Worm (Caenorhabditis elegans) whole organism, mixed stage, embryonic: Measurements from ENCODE around the gene nas-20.
"Not testable (repeated sequence)": the region's sequence is repeated elsewhere in the genome, so short reads cannot be mapped to it uniquely, and the experiment has no call there.

Experiments
- M03D4.4 ChIP-seq: sonication (generic microtip); optimal IDR thresholded peaks from 2 replicates; lab custom pipeline; 2017; ENCODE audit warnings: mild to moderate bottlenecking, missing genetic modification characterization, missing compliant biosample characterization
- bed-3 ChIP-seq: fragments of 200-800 bp; sonication (Bioruptor generic); optimal IDR thresholded peaks from 3 replicates; lab custom pipeline; 2018; ENCODE audit warnings: mild to moderate bottlenecking, missing genetic modification characterization, moderate library complexity, missing compliant biosample characterization
- blmp-1 ChIP-seq: fragments of 150-350 bp; optimal IDR thresholded peaks from 2 replicates; lab custom pipeline; 2014; ENCODE audit warnings: missing biosample characterization, missing genetic modification characterization
- ceh-39 ChIP-seq: fragments of 150-350 bp; optimal IDR thresholded peaks from 2 replicates; lab custom pipeline; 2014; ENCODE audit warnings: missing biosample characterization, missing genetic modification characterization
- ceh-43 ChIP-seq: fragments of 200-800 bp; sonication (Bioruptor generic); optimal IDR thresholded peaks from 2 replicates; lab custom pipeline; 2018; ENCODE audit warnings: mild to moderate bottlenecking, missing genetic modification characterization, moderate library complexity, missing compliant biosample characterization
- ceh-83 ChIP-seq: fragments of 200-800 bp; sonication (Bioruptor generic); optimal IDR thresholded peaks from 2 replicates; lab custom pipeline; 2018; ENCODE audit warnings: mild to moderate bottlenecking, missing genetic modification characterization, missing compliant biosample characterization
- ces-1 ChIP-seq: fragments of 150-350 bp; optimal IDR thresholded peaks from 2 replicates; lab custom pipeline; 2014; ENCODE audit warnings: missing biosample characterization, missing genetic modification reagents, missing genetic modification characterization
- elt-1 ChIP-seq: sonication (generic microtip); optimal IDR thresholded peaks from 2 replicates; lab custom pipeline; 2017; ENCODE audit warnings: missing genetic modification characterization, mild to moderate bottlenecking, missing compliant biosample characterization, antibody characterized with exemption, moderate library complexity, borderline replicate concordance; ENCODE audit not compliant: insufficient read depth
- elt-3 ChIP-seq: fragments of 150-350 bp; optimal IDR thresholded peaks from 2 replicates; lab custom pipeline; 2014; ENCODE audit warnings: missing biosample characterization, missing genetic modification characterization
- flh-1 ChIP-seq: fragments of 200-800 bp; sonication (Bioruptor generic); optimal IDR thresholded peaks from 2 replicates; lab custom pipeline; 2018; ENCODE audit warnings: mild to moderate bottlenecking, missing genetic modification characterization, moderate library complexity, missing compliant biosample characterization
- hlh-1 ChIP-seq: fragments of 150-350 bp; optimal IDR thresholded peaks from 2 replicates; lab custom pipeline; 2014; ENCODE audit warnings: missing biosample characterization, missing genetic modification reagents, missing genetic modification characterization
- lin-13 ChIP-seq: fragments of 150-350 bp; optimal IDR thresholded peaks from 2 replicates; lab custom pipeline; 2014; ENCODE audit warnings: missing biosample characterization, missing genetic modification characterization
- lsy-2 ChIP-seq: fragments of 150-350 bp; optimal IDR thresholded peaks from 2 replicates; lab custom pipeline; 2014; ENCODE audit warnings: missing biosample characterization, missing genetic modification characterization
- mab-5 ChIP-seq: fragments of 150-350 bp; optimal IDR thresholded peaks from 2 replicates; lab custom pipeline; 2014; ENCODE audit warnings: missing biosample characterization, missing genetic modification characterization
- mep-1 ChIP-seq: fragments of 150-350 bp; optimal IDR thresholded peaks from 2 replicates; lab custom pipeline; 2017; ENCODE audit warnings: missing biosample characterization, missing genetic modification reagents, missing genetic modification characterization, inconsistent platforms
- mls-2 ChIP-seq: sonication (generic microtip); optimal IDR thresholded peaks from 2 replicates; lab custom pipeline; 2016; ENCODE audit warnings: mild to moderate bottlenecking, missing genetic modification characterization, moderate library complexity, missing compliant biosample characterization
- nhr-12 ChIP-seq: fragments of 150-350 bp; optimal IDR thresholded peaks from 2 replicates; lab custom pipeline; 2014; ENCODE audit warnings: missing biosample characterization, missing genetic modification characterization
- nhr-2 ChIP-seq: fragments of 150-350 bp; optimal IDR thresholded peaks from 2 replicates; lab custom pipeline; 2014; ENCODE audit warnings: missing biosample characterization, missing genetic modification characterization
- nhr-237 ChIP-seq: fragments of 150-350 bp; optimal IDR thresholded peaks from 2 replicates; lab custom pipeline; 2014; ENCODE audit warnings: missing biosample characterization, missing genetic modification characterization
- nhr-28 ChIP-seq: fragments of 150-350 bp; optimal IDR thresholded peaks from 2 replicates; lab custom pipeline; 2014; ENCODE audit warnings: missing biosample characterization, missing genetic modification characterization
- nhr-76 ChIP-seq: sonication (generic microtip); optimal IDR thresholded peaks from 2 replicates; lab custom pipeline; 2017; ENCODE audit warnings: missing biosample characterization, missing genetic modification characterization
- pha-4 ChIP-seq: fragments of 150-350 bp; optimal IDR thresholded peaks from 2 replicates; lab custom pipeline; 2018; ENCODE audit warnings: missing biosample characterization, missing genetic modification reagents, missing genetic modification characterization
- sem-2 ChIP-seq: fragments of 200-800 bp; sonication (Bioruptor generic); optimal IDR thresholded peaks from 2 replicates; lab custom pipeline; 2018; ENCODE audit warnings: mild to moderate bottlenecking, missing genetic modification characterization, missing compliant biosample characterization
- snpc-4 ChIP-seq: fragments of 150-350 bp; optimal IDR thresholded peaks from 2 replicates; lab custom pipeline; 2014; ENCODE audit warnings: missing biosample characterization, missing genetic modification characterization
- sptf-1 ChIP-seq: sonication (generic microtip); optimal IDR thresholded peaks from 2 replicates; lab custom pipeline; 2017; ENCODE audit warnings: mild to moderate bottlenecking, missing genetic modification characterization, moderate library complexity, missing compliant biosample characterization
- tbx-8 ChIP-seq: fragments of 200-800 bp; sonication (Bioruptor generic); optimal IDR thresholded peaks from 2 replicates; lab custom pipeline; 2018; ENCODE audit warnings: mild to moderate bottlenecking, missing genetic modification characterization, moderate library complexity, missing compliant biosample characterization
- unc-120 ChIP-seq: sonication (generic microtip); optimal IDR thresholded peaks from 2 replicates; lab custom pipeline; 2017; ENCODE audit warnings: missing genetic modification characterization, missing compliant biosample characterization; ENCODE audit not compliant: poor library complexity, severe bottlenecking
- unc-62 ChIP-seq: fragments of 150-350 bp; optimal IDR thresholded peaks from 2 replicates; lab custom pipeline; 2014; ENCODE audit warnings: missing biosample characterization, missing genetic modification reagents, missing genetic modification characterization
- zip-8 ChIP-seq: fragments of 150-350 bp; optimal IDR thresholded peaks from 2 replicates; lab custom pipeline; 2014; ENCODE audit warnings: missing biosample characterization, missing genetic modification characterization
- ztf-11 ChIP-seq: fragments of 150-350 bp; optimal IDR thresholded peaks from 2 replicates; lab custom pipeline; 2014; ENCODE audit warnings: missing biosample characterization, missing genetic modification characterization

The nas-20 gene

ce11 chrV:11485558-11485957 lies 13.4 kb upstream of the nas-20 start, which contains the start of gene srh-1:
TSS of gene srh-1 (plus strand) at chrV:11485858.
- no peak for TF ChIP-seq lsy-2 (tag; lab: Kevin White, UChicago)
- TF ChIP-seq unc-120 (tag; lab: Kevin White, UChicago) = no peak

DNA sequence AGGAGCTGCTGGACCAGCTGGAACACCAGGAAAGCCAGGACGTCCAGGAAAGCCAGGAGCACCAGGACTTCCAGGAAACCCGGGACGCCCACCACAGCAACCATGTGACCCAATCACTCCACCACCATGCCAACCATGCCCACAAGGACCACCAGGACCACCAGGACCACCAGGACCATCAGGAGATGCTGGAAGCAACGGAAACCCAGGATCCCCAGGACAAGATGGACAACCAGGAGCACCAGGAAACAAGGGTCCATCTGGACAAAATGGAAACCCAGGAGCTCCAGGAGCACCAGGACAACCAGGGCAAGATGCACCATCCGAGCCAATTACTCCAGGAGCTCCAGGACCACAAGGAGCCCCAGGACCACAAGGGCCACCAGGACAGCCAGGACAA lies 12.3 kb upstream of the nas-20 start:
- TF ChIP-seq unc-62 (GFP tag; lab: Kevin White, UChicago) (no peak), M03D4.4 (tag; lab: Kevin White, UChicago) (no peak), elt-1 (tag; lab: Kevin White, UChicago) (no peak), tbx-8 (GFP tag; lab: Kevin White, UChicago) (no peak), zip-8 (tag; lab: Kevin White, UChicago) (no peak), snpc-4 (tag; lab: Kevin White, UChicago) (no peak), nhr-28 (tag; lab: Kevin White, UChicago) (no peak), bed-3 (GFP tag; lab: Kevin White, UChicago) (no peak), mab-5 (tag; lab: Kevin White, UChicago) (no peak), mls-2 (tag; lab: Kevin White, UChicago) (no peak), ceh-43 (GFP tag; lab: Kevin White, UChicago) (no peak), elt-3 (tag; lab: Kevin White, UChicago) (no peak), sptf-1 (tag; lab: Kevin White, UChicago) (no peak), mep-1 (no peak), ceh-39 (tag; lab: Kevin White, UChicago) (no peak), blmp-1 (tag; lab: Kevin White, UChicago) (no peak), sem-2 (GFP tag; lab: Kevin White, UChicago) (no peak), lin-13 (no peak), nhr-2 (tag; lab: Kevin White, UChicago) (no peak), nhr-76 (tag; lab: Kevin White, UChicago) (no peak)

- TF ChIP-seq nhr-28, blmp-1, mab-5 (tag; lab: Kevin White, UChicago): not testable (repeated sequence)
Measured at ce11 chrV:11483580-11484092, 11.5 kb upstream of the nas-20 start, which contains the start of gene col-157. TSS of gene col-157 (plus strand) at chrV:11484042.

DNA sequence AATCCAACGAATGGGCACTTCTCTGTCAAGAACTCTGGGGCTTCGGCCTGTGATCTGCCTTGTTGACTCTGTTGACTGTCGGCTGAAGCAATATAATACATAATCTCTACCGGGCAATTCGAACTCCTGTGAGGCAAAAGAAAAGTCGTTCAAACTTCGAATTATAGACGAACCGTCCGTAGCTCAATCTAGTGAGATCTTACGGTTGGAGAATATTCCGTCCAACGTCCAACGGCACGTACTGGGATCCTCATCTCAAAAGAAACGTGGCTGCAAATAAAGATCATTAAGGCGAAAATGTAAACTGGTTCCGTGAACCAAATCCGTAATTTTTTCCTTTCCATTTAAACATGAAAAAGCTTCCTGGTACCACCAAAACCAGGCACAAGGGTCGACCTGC lies 8.6 kb upstream of the nas-20 start, which contains the start of gene T11F9.14:
Gene T11F9.14 (minus strand): TSS at position 101 of the 400 bp plus-strand sequence.
- not testable (repeated sequence) for TF ChIP-seq nhr-28, hlh-1, lsy-2 (tag; lab: Kevin White, UChicago)

DNA sequence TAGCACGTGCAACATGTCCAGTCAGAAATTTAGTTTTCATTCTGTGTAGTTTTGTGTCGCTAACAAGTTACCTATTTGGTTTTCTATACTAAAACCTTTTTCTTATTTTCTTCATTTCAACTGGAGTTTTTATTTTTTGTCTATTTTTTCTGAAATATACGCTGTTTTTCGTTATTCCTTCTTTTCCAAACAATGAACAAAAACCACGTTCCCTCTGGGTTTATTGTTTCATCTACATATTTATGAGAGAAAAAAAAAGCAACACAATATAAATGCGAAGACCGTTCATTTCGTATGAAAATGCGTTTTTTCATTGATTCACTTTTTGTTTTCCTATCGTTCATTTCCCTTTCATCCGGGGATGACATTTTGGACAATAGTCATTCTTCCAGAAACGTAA lies 7.3 kb upstream of the nas-20 start, which contains the start of gene T11F9.22:
Gene T11F9.22 (plus strand): TSS at position 301 of the 400 bp plus-strand sequence.
- no peak for TF ChIP-seq nhr-12
- TF ChIP-seq nhr-28 (tag; lab: Kevin White, UChicago) = no peak

DNA sequence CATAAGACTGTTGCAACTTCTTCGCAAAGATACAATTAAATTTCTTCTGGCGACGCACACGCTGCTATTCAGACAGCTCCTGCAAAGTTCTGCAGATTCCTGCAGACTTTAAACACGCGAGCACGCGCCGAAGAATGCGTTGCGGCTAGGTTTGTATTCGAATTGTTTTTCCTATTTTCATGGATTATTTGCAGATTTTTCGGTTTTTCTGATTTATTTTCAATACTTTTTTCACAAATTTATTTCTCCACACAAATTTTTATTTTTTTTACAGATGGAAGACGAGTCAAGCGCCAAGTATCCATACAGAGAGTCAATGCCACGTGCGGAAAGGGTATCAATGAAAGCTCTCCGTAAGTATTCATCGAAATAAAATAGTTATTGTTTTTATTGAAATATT lies 3.5 kb upstream of the nas-20 start, which contains the start of gene T11F9.7:
Gene T11F9.7 (plus strand): TSS at position 301 of the 400 bp plus-strand sequence.
- not testable (repeated sequence) for TF ChIP-seq elt-1 (tag; lab: Kevin White, UChicago); tbx-8 (GFP tag; lab: Kevin White, UChicago); flh-1 (GFP tag; lab: Kevin White, UChicago)

DNA sequence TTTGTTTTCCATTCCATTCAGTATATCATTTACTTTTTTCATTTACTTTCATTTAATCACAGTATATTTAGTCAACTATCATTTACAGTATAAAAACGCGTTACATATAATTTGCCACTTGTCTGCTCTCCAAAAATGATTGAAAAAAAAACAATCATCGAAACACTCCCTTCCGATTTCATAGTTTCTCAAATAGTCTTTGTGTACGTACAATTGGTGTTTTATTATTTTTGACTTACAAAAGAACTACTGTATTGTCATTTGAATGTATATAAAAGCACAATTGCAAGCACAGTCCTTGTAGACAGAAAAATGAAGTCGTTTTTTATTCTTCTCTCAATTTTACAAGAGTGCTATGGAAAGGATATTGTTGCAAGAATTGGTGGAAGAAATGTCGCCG lies 2.3 kb upstream of the nas-20 start, which contains the start of gene nas-22:
Gene nas-22 (plus strand): TSS at position 301 of the 400 bp plus-strand sequence.
- TF ChIP-seq elt-3 (tag; lab: Kevin White, UChicago) (no peak), nhr-28 (tag; lab: Kevin White, UChicago) (no peak), unc-62 (GFP tag; lab: Kevin White, UChicago) (no peak), ces-1 (GFP tag; lab: Kevin White, UChicago) (no peak), unc-120 (tag; lab: Kevin White, UChicago) (no peak), hlh-1 (tag; lab: Kevin White, UChicago) (no peak), snpc-4 (tag; lab: Kevin White, UChicago) (no peak), pha-4 (tag; lab: Kevin White, UChicago) (no peak), nhr-237 (tag; lab: Kevin White, UChicago) (no peak), ceh-83 (no peak), bed-3 (GFP tag; lab: Kevin White, UChicago) (no peak), ztf-11 (tag; lab: Kevin White, UChicago) (no peak), mls-2 (tag; lab: Kevin White, UChicago) (no peak), ceh-39 (tag; lab: Kevin White, UChicago) (no peak), flh-1 (GFP tag; lab: Kevin White, UChicago) (no peak), nhr-2 (tag; lab: Kevin White, UChicago) (no peak)
- TF ChIP-seq, all 35 proteins: peak for 0
